Worm (Caenorhabditis elegans): Measurements from ENCODE around the gene B0303.11.

Gene B0303.11

ce11 chrIII:8734327-8734885 lies 24.2 kb upstream of the B0303.11 start:
- TF ChIP-seq madf-2 (tag; optimal IDR thresholded peaks at IDR 0.05) (no peak), sox-2 (GFP tag; IDR thresholded peaks at IDR 0.05) (no peak), ceh-34 (tag; optimal IDR thresholded peaks at IDR 0.05) (peak; percentile 15), ceh-18 (tag; optimal IDR thresholded peaks at IDR 0.05) (peak; percentile 72), pax-1 (tag; optimal IDR thresholded peaks at IDR 0.05) (no peak), ttx-3 (tag; optimal IDR thresholded peaks at IDR 0.05) (no peak), ceh-31 (tag; optimal IDR thresholded peaks at IDR 0.05) (peak; percentile 2), rnt-1 (tag; optimal IDR thresholded peaks at IDR 0.05) (no peak), ets-4 (tag; optimal IDR thresholded peaks at IDR 0.05) (no peak), unc-55 (GFP tag; optimal IDR thresholded peaks at IDR 0.05) (peak; percentile 2)

ce11 chrIII:8733667-8734066 lies 23.5 kb upstream of the B0303.11 start:
- TF ChIP-seq elt-2 (tag; optimal IDR thresholded peaks at IDR 0.05) (peak; percentile 78), unc-42 (tag; optimal IDR thresholded peaks at IDR 0.05) (no peak), ceh-14 (tag; optimal IDR thresholded peaks at IDR 0.05) (no peak), nhr-11 (tag; optimal IDR thresholded peaks at IDR 0.05) (no peak), hlh-15 (tag; optimal IDR thresholded peaks at IDR 0.05) (no peak), ceh-2 (tag; optimal IDR thresholded peaks at IDR 0.05) (no peak), tbx-2 (tag; optimal IDR thresholded peaks at IDR 0.05) (no peak)

DNA sequence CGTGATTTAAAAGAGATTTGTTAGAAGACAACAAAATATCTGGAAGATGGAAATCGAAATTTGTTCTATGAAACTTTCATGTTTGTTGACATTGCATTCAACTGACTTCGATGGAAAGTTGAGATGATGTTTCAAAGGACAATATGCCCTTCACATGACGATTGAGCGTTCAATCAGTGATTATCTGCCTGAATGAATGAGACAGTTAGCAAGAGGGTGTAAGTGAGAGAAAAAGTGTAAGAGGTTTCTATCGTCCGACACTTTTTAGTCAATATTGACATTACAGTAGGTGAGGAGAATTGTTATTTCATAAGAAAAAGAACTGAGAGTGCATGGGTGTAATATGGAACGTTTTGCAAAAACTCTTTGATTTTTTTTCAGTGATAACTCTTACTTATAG lies 23.0 kb upstream of the B0303.11 start:
- TF ChIP-seq ceh-19 (GFP tag; optimal IDR thresholded peaks at IDR 0.05) (no peak), ceh-6 (GFP tag; optimal IDR thresholded peaks at IDR 0.05) (no peak)

ce11 chrIII:8731973-8732372 lies 21.8 kb upstream of the B0303.11 start:
- no peak for TF ChIP-seq zip-5 (tag; optimal IDR thresholded peaks at IDR 0.05)
- no peak for TF ChIP-seq elt-4 (tag; optimal IDR thresholded peaks at IDR 0.05)
- no peak for TF ChIP-seq pax-1 (tag; optimal IDR thresholded peaks at IDR 0.05)
- TF ChIP-seq ztf-16 (tag; optimal IDR thresholded peaks at IDR 0.05) = no peak
- no peak for TF ChIP-seq tbx-2 (tag; optimal IDR thresholded peaks at IDR 0.05)
- no peak for TF ChIP-seq npax-4 (tag; optimal IDR thresholded peaks at IDR 0.05)
- no peak for TF ChIP-seq eyg-1 (tag; optimal IDR thresholded peaks at IDR 0.05)
- TF ChIP-seq nhr-11 (tag; optimal IDR thresholded peaks at IDR 0.05) = no peak
- TF ChIP-seq ama-1 (optimal IDR thresholded peaks at IDR 0.05) = no peak
- TF ChIP-seq odd-2 (tag; optimal IDR thresholded peaks at IDR 0.05) = no peak
- no peak for TF ChIP-seq ceh-48 (tag; optimal IDR thresholded peaks at IDR 0.05)
- no peak for TF ChIP-seq unc-55 (GFP tag; optimal IDR thresholded peaks at IDR 0.05)
- no peak for TF ChIP-seq elt-2 (tag; optimal IDR thresholded peaks at IDR 0.05)
- TF ChIP-seq fax-1 (tag; optimal IDR thresholded peaks at IDR 0.05) = no peak
- no peak for TF ChIP-seq ceh-18 (tag; optimal IDR thresholded peaks at IDR 0.05)

DNA sequence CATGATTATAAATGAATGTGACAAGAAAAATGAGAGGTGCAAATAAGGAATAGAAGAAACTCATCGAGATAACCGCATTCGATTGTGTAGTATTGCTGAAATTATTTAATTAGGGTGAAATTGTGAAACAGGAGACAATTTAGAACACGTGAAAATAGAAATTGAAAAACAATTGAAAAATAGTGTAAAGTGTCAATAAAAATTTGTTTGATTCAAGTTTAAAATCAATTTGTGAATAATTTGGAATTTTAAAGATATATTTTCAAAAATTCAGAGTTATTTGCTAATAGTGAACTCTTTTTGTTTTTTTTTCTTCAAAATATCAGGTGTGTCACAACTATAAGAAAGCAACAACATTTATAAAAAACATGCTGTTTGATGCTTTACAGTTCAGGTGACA lies 21.1 kb upstream of the B0303.11 start, which contains the start of gene ZK370.4:
ZK370.4 (minus strand) TSS at position 101 of the 400 bp plus-strand sequence.
- TF ChIP-seq tbx-2 (tag; optimal IDR thresholded peaks at IDR 0.05) (no peak), pax-1 (tag; optimal IDR thresholded peaks at IDR 0.05) (no peak), C08G9.2 (tag; optimal IDR thresholded peaks at IDR 0.05) (no peak), ceh-6 (GFP tag; optimal IDR thresholded peaks at IDR 0.05) (no peak), rnt-1 (tag; optimal IDR thresholded peaks at IDR 0.05) (no peak), lim-6 (tag; optimal IDR thresholded peaks at IDR 0.05) (no peak), sox-2 (GFP tag; IDR thresholded peaks at IDR 0.05) (no peak), unc-86 (tag; optimal IDR thresholded peaks at IDR 0.05) (no peak), ceh-45 (GFP tag; IDR thresholded peaks at IDR 0.05) (no peak), elt-2 (tag; optimal IDR thresholded peaks at IDR 0.05) (no peak), unc-42 (tag; optimal IDR thresholded peaks at IDR 0.05) (no peak), ama-1 (optimal IDR thresholded peaks at IDR 0.05) (no peak), K02D7.2 (tag; optimal IDR thresholded peaks at IDR 0.05) (no peak), Y22D7AL.16 (tag; optimal IDR thresholded peaks at IDR 0.05) (no peak), unc-55 (GFP tag; optimal IDR thresholded peaks at IDR 0.05) (no peak), npax-4 (tag; optimal IDR thresholded peaks at IDR 0.05) (no peak), fkh-6 (tag; optimal IDR thresholded peaks at IDR 0.05) (no peak), pag-3 (tag; optimal IDR thresholded peaks at IDR 0.05; ENCODE audit: borderline replicate concordance) (no peak)

Measured in whole organism, late embryonic.